Worm (Caenorhabditis elegans) whole organism, early embryonic: ENCODE data around the gene afmd-1.

Source experiments
- F13C5.2 ChIP-seq: sonication (generic microtip); optimal IDR thresholded peaks from 2 replicates; lab custom pipeline; 2017; ENCODE audit warnings: mild to moderate bottlenecking, missing genetic modification characterization, inconsistent platforms, missing compliant biosample characterization
- ama-1 ChIP-seq: fragments of 150-350 bp; optimal IDR thresholded peaks from 2 replicates; lab custom pipeline; 2014
- ceh-13 ChIP-seq: fragments of 200-800 bp; sonication (Bioruptor generic); optimal IDR thresholded peaks from 2 replicates; lab custom pipeline; 2018; ENCODE audit warnings: mild to moderate bottlenecking, missing genetic modification characterization, missing compliant biosample characterization
- ceh-36 ChIP-seq: sonication (generic microtip); optimal IDR thresholded peaks from 2 replicates; lab custom pipeline; 2016; ENCODE audit warnings: missing genetic modification characterization, inconsistent platforms, missing compliant biosample characterization
- ets-7 ChIP-seq: sonication (generic microtip); optimal IDR thresholded peaks from 2 replicates; lab custom pipeline; 2016; ENCODE audit warnings: missing genotype, missing genetic modification characterization, missing compliant biosample characterization
- flt-1 ChIP-seq: fragments of 200-800 bp; sonication (Bioruptor generic); IDR thresholded peaks from 2 replicates; pipeline ENCODE4 v1.3.6; 2022; ENCODE audit warnings: missing genetic modification characterization, missing compliant biosample characterization
- pes-1 ChIP-seq: fragments of 200-800 bp; sonication (Bioruptor generic); IDR thresholded peaks from 2 replicates; pipeline ENCODE4 v1.3.6; 2022; ENCODE audit warnings: missing genetic modification reagents, missing genetic modification characterization, missing compliant biosample characterization
- sea-1 ChIP-seq: fragments of 200-800 bp; sonication (Bioruptor generic); conservative IDR thresholded peaks from 2 replicates; pipeline ENCODE4 v1.3.6; 2022; ENCODE audit warnings: missing genetic modification characterization, missing compliant biosample characterization
- tbx-37 ChIP-seq: fragments of 200-800 bp; sonication (Bioruptor generic); conservative IDR thresholded peaks from 2 replicates; pipeline ENCODE4 v1.3.6; 2022; ENCODE audit warnings: missing genetic modification reagents, missing genetic modification characterization, missing compliant biosample characterization

DNA sequence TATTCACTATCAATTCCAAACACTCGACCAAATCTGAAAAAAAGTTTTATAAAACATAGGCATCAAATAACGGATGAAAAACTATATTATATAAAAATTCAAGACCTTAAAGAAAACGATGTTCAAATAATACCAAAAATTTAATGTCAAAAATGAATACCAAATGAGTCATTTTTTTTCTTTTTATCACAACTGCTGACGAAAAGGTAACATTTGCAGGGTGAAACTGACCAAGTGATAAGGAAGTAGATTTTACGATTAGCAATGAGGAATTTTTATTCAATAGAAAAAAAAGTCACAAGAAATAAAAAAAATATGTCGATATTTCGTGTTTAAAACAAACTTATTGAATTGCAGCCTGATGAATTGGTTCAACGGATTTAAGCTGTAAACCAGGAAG lies 41.8 kb downstream of the afmd-1 start, which contains the start of gene C06E4.8:
- TF ChIP-seq sea-1 (GFP tag; lab: Robert Waterston, UW) (no peak), ama-1 (lab: Kevin White, UChicago) (no peak), flt-1 (GFP tag; lab: Robert Waterston, UW) (no peak), ceh-36 (tag; lab: Kevin White, UChicago) (no peak), tbx-37 (GFP tag; lab: Robert Waterston, UW) (no peak), ets-7 (no peak), pes-1 (no peak), ceh-13 (GFP tag; lab: Kevin White, UChicago) (no peak), F13C5.2 (no peak)
